Fruit fly (Drosophila melanogaster): ENCODE results near the gene Spn28Dc.

- TF ChIP-seq esn (GFP tag; optimal IDR thresholded peaks at IDR 0.05) (no peak), achi (GFP tag; optimal IDR thresholded peaks at IDR 0.05) (no peak), salr (GFP tag; optimal IDR thresholded peaks at IDR 0.05) (no peak), CG11762 (GFP tag; optimal IDR thresholded peaks at IDR 0.05; ENCODE audit: insufficient read depth) (no peak)
These were observed 23.1 kb upstream of the Spn28Dc start for dm6 chr2L:8030102-8030501.
